In the genomic region with DNA sequence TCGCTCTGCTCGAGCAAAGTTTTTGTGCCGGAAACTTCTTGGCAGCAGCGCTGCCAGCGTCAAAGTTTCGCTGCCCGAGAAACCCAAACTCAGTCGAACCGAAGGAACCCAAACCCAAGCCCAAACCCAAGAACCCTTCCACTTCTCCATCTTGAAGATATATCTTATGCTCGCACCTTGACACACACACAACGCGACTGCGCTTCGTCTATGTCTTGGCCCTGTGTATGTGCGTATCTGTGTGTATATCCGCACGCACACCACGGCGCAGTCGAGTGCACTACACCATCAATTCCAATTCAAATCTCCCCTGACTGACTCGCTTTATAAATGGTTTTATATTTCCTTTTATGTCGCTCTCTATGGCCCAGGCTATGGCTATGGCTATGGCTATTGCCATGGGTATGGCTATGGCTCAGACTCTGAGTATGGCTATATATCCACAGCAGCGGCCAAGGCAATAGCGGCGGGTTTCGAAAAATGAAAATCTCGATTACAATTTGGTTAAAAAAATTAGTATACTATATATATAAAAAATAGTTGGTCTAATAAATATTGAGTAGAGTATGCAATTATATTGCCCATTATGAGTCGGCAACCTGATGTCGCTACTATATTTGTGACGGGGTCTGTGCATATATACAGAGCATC, we compare ENCODE assay signal across 1 fruit fly cellular context.
TF ChIP-seq lines count a peak whose summit lies in the region.

No protein-coding gene starts in this region.

TF ChIP-seq in whole organism, embryonic, 481 proteins besides CTCF, POLR2A, EP300 and RAD21 (continued from another document and continues in another):
- TF ChIP-seq chm (GFP tag; IDR thresholded peaks at IDR 0.05; lab: Robert Waterston, UW) = peak; percentile 96
- peak; percentile 72 for TF ChIP-seq abd-A (tag; optimal IDR thresholded peaks at IDR 0.05; lab: Kevin White, UChicago)
- peak; percentile 98 for TF ChIP-seq CG8924 (tag; optimal IDR thresholded peaks at IDR 0.05; lab: Kevin White, UChicago)
- TF ChIP-seq CG2712 (tag; optimal IDR thresholded peaks at IDR 0.05; lab: Kevin White, UChicago) = peak; percentile 98
- no peak for TF ChIP-seq Lpt (GFP tag; optimal IDR thresholded peaks at IDR 0.05; lab: Kevin White, UChicago)
- TF ChIP-seq Ssrp (tag; optimal IDR thresholded peaks at IDR 0.05; lab: Kevin White, UChicago) = peak; percentile 95
- TF ChIP-seq CG15601 (tag; optimal IDR thresholded peaks at IDR 0.05; lab: Kevin White, UChicago) = peak; percentile 93
- TF ChIP-seq CG7271 (tag; optimal IDR thresholded peaks at IDR 0.05; lab: Kevin White, UChicago) = peak; percentile 94
- peak; percentile 88 for TF ChIP-seq CG13123 (GFP tag; optimal IDR thresholded peaks at IDR 0.05; lab: Kevin White, UChicago)
- TF ChIP-seq CG34422 (GFP tag; IDR thresholded peaks at IDR 0.05; lab: Robert Waterston, UW) = peak; percentile 94
- TF ChIP-seq nau (GFP tag; optimal IDR thresholded peaks at IDR 0.05; lab: Kevin White, UChicago) = peak; percentile 93
- TF ChIP-seq ssp (GFP tag; IDR thresholded peaks at IDR 0.05; lab: Robert Waterston, UW) = peak; percentile 88
- TF ChIP-seq gfzf (GFP tag; optimal IDR thresholded peaks at IDR 0.05; lab: Kevin White, UChicago) = no peak
- TF ChIP-seq Drgx (GFP tag; IDR thresholded peaks at IDR 0.05; lab: Robert Waterston, UW) = peak; percentile 95
- TF ChIP-seq Nf-YA (GFP tag; IDR thresholded peaks at IDR 0.05; lab: Robert Waterston, UW) = peak; percentile 89
- peak; percentile 85 for TF ChIP-seq Nf-YB (GFP tag; optimal IDR thresholded peaks at IDR 0.05; lab: Kevin White, UChicago)
- peak; percentile 85 for TF ChIP-seq CG10431 (GFP tag; optimal IDR thresholded peaks at IDR 0.05; lab: Kevin White, UChicago)
- TF ChIP-seq Adf1 (GFP tag; IDR thresholded peaks at IDR 0.05; lab: Robert Waterston, UW) = peak; percentile 48
- peak; percentile 95 for TF ChIP-seq bcd (GFP tag; optimal IDR thresholded peaks at IDR 0.05; lab: Kevin White, UChicago)
- peak; percentile 96 to 97 for TF ChIP-seq bsh (GFP tag; optimal IDR thresholded peaks at IDR 0.05; lab: Kevin White, UChicago)
- TF ChIP-seq Hmx (GFP tag; optimal IDR thresholded peaks at IDR 0.05; lab: Kevin White, UChicago) = no peak
- peak; percentile 88 for TF ChIP-seq CG15514 (GFP tag; optimal IDR thresholded peaks at IDR 0.05; lab: Kevin White, UChicago)
- TF ChIP-seq CG33213 (GFP tag; optimal IDR thresholded peaks at IDR 0.05; lab: Kevin White, UChicago) = peak; percentile 62
- peak; percentile 91 for TF ChIP-seq dati (GFP tag; IDR thresholded peaks at IDR 0.05; lab: Robert Waterston, UW)
- TF ChIP-seq ham (GFP tag; IDR thresholded peaks at IDR 0.05; lab: Robert Waterston, UW) = peak; percentile 79
- peak; percentile 94 for TF ChIP-seq CG10267 (tag; optimal IDR thresholded peaks at IDR 0.05; lab: Kevin White, UChicago)
- peak; percentile 88 for TF ChIP-seq CrebB (tag; optimal IDR thresholded peaks at IDR 0.05; lab: Kevin White, UChicago)
- peak; percentile 88 for TF ChIP-seq Chrac-16 (GFP tag; optimal IDR thresholded peaks at IDR 0.05; lab: Kevin White, UChicago)
- TF ChIP-seq Optix (GFP tag; IDR thresholded peaks at IDR 0.05; lab: Robert Waterston, UW) = peak; percentile 95
- TF ChIP-seq crp (GFP tag; optimal IDR thresholded peaks at IDR 0.05; lab: Kevin White, UChicago) = peak in 1 of 2 experiments; percentile 57
- TF ChIP-seq toy (GFP tag; IDR thresholded peaks at IDR 0.05; lab: Robert Waterston, UW) = peak; percentile 92
- peak; percentile 97 for TF ChIP-seq CG11504 (tag; optimal IDR thresholded peaks at IDR 0.05; lab: Kevin White, UChicago)
- TF ChIP-seq CG12219 (GFP tag; optimal IDR thresholded peaks at IDR 0.05; lab: Kevin White, UChicago) = peak; percentile 95
- TF ChIP-seq CG4282 (GFP tag; optimal IDR thresholded peaks at IDR 0.05; lab: Kevin White, UChicago) = no peak
- TF ChIP-seq Ets97D (GFP tag; optimal IDR thresholded peaks at IDR 0.05; lab: Kevin White, UChicago) = peak; percentile 23
- TF ChIP-seq CG6175 (GFP tag; IDR thresholded peaks at IDR 0.05; lab: Robert Waterston, UW) = peak; percentile 85
- peak; percentile 81 for TF ChIP-seq dan (GFP tag; IDR thresholded peaks at IDR 0.05; lab: Robert Waterston, UW)
- peak; percentile 95 for TF ChIP-seq seq (GFP tag; IDR thresholded peaks at IDR 0.05; lab: Robert Waterston, UW)
- peak; percentile 90 for TF ChIP-seq CG2199 (GFP tag; IDR thresholded peaks at IDR 0.05; lab: Robert Waterston, UW)
- TF ChIP-seq vfl (GFP tag; optimal IDR thresholded peaks at IDR 0.05; lab: Kevin White, UChicago) = peak; percentile 64
- no peak for TF ChIP-seq CG2129 (GFP tag; IDR thresholded peaks at IDR 0.05; lab: Robert Waterston, UW; ENCODE audit: partially characterized antibody)
- TF ChIP-seq CG10462 (GFP tag; optimal IDR thresholded peaks at IDR 0.05; lab: Kevin White, UChicago) = peak; percentile 83
- TF ChIP-seq az2 (GFP tag; optimal IDR thresholded peaks at IDR 0.05; lab: Kevin White, UChicago) = peak; percentile 93
- no peak for TF ChIP-seq HLHmδ (GFP tag; optimal IDR thresholded peaks at IDR 0.05; lab: Kevin White, UChicago)
- peak; percentile 90 for TF ChIP-seq CG6683 (GFP tag; optimal IDR thresholded peaks at IDR 0.05; lab: Kevin White, UChicago)
- no peak for TF ChIP-seq Hr39 (optimal IDR thresholded peaks at IDR 0.05; lab: Kevin White, UChicago)
- TF ChIP-seq her (GFP tag; optimal IDR thresholded peaks at IDR 0.05; lab: Kevin White, UChicago) = no peak
- peak; percentile 67 for TF ChIP-seq mirr (GFP tag; optimal IDR thresholded peaks at IDR 0.05; lab: Kevin White, UChicago)
- TF ChIP-seq lmd (GFP tag; IDR thresholded peaks at IDR 0.05; lab: Robert Waterston, UW) = peak; percentile 95
- TF ChIP-seq CG11695 (GFP tag; IDR thresholded peaks at IDR 0.05; lab: Robert Waterston, UW) = peak; percentile 98
- peak; percentile 90 for TF ChIP-seq Ets65A (GFP tag; lab: Kevin White, UChicago)
- peak; percentile 51 for TF ChIP-seq mam (GFP tag; optimal IDR thresholded peaks at IDR 0.05; lab: Kevin White, UChicago)
- peak; percentile 80 for TF ChIP-seq CG17186 (GFP tag; optimal IDR thresholded peaks at IDR 0.05; lab: Kevin White, UChicago)
- TF ChIP-seq E2f2 (GFP tag; IDR thresholded peaks at IDR 0.05; lab: Robert Waterston, UW) = peak; percentile 77
- TF ChIP-seq stc (GFP tag; IDR thresholded peaks at IDR 0.05; lab: Robert Waterston, UW) = peak; percentile 93
- peak; percentile 35; the same call in 1 of the 2 replicates for TF ChIP-seq Dip2 (GFP tag; IDR thresholded peaks at IDR 0.05; lab: Robert Waterston, UW)
- peak; percentile 91 for TF ChIP-seq CG8359 (GFP tag; optimal IDR thresholded peaks at IDR 0.05; lab: Kevin White, UChicago; ENCODE audit: borderline replicate concordance)
- TF ChIP-seq lola (GFP tag; optimal IDR thresholded peaks at IDR 0.05; lab: Kevin White, UChicago) = peak in 1 of 3 experiments; percentile 97
- TF ChIP-seq Vsx1 (GFP tag; optimal IDR thresholded peaks at IDR 0.05; lab: Kevin White, UChicago) = peak; percentile 89
- peak; percentile 12 for TF ChIP-seq Dp (GFP tag; optimal IDR thresholded peaks at IDR 0.05; lab: Kevin White, UChicago)
- TF ChIP-seq CG2120 (GFP tag; optimal IDR thresholded peaks at IDR 0.05; lab: Kevin White, UChicago) = peak; percentile 83
- no peak for TF ChIP-seq pfk (GFP tag; optimal IDR thresholded peaks at IDR 0.05; lab: Kevin White, UChicago)
- TF ChIP-seq CG3995 (GFP tag; optimal IDR thresholded peaks at IDR 0.05; lab: Kevin White, UChicago) = peak; percentile 45
- TF ChIP-seq pnt (GFP tag; optimal IDR thresholded peaks at IDR 0.05; lab: Kevin White, UChicago) = peak; percentile 65
- peak; percentile 19 for TF ChIP-seq pb (GFP tag; optimal IDR thresholded peaks at IDR 0.05; lab: Kevin White, UChicago)
- TF ChIP-seq CG17328 (GFP tag; IDR thresholded peaks at IDR 0.05; lab: Robert Waterston, UW) = peak; percentile 97
- peak; percentile 88 for TF ChIP-seq CG18476 (GFP tag; optimal IDR thresholded peaks at IDR 0.05; lab: Kevin White, UChicago)
- peak; percentile 98 for TF ChIP-seq CG17829 (tag; optimal IDR thresholded peaks at IDR 0.05; lab: Kevin White, UChicago)
- TF ChIP-seq pros (GFP tag; optimal IDR thresholded peaks at IDR 0.05; lab: Kevin White, UChicago) = peak; percentile 86
- peak; percentile 93 for TF ChIP-seq nerfin-1 (tag; optimal IDR thresholded peaks at IDR 0.05; lab: Kevin White, UChicago)
- TF ChIP-seq CG3838 (GFP tag; optimal IDR thresholded peaks at IDR 0.05; lab: Kevin White, UChicago) = peak; percentile 51
- no peak for TF ChIP-seq Dref (GFP tag; IDR thresholded peaks at IDR 0.05; lab: Robert Waterston, UW)
- TF ChIP-seq CG14014 (GFP tag; IDR thresholded peaks at IDR 0.05; lab: Robert Waterston, UW) = peak; percentile 97
- TF ChIP-seq D19B (GFP tag; optimal IDR thresholded peaks at IDR 0.05; lab: Kevin White, UChicago) = peak; percentile 87
- TF ChIP-seq CG17359 (tag; optimal IDR thresholded peaks at IDR 0.05; lab: Kevin White, UChicago) = peak; percentile 98
- TF ChIP-seq CG13296 (GFP tag; optimal IDR thresholded peaks at IDR 0.05; lab: Kevin White, UChicago) = peak; percentile 96
- TF ChIP-seq nerfin-2 (GFP tag; IDR thresholded peaks at IDR 0.05; lab: Robert Waterston, UW; ENCODE audit: partially characterized antibody) = no peak
- TF ChIP-seq CG13775 (GFP tag; optimal IDR thresholded peaks at IDR 0.05; lab: Kevin White, UChicago) = peak; percentile 95
- TF ChIP-seq zfh2 (GFP tag; optimal IDR thresholded peaks at IDR 0.05; lab: Kevin White, UChicago) = peak; percentile 36
- TF ChIP-seq Lim3 (GFP tag; IDR thresholded peaks at IDR 0.05; lab: Robert Waterston, UW) = peak; percentile 79
- peak; percentile 95 for TF ChIP-seq CG2202 (tag; optimal IDR thresholded peaks at IDR 0.05; lab: Kevin White, UChicago)
- peak; percentile 29 for TF ChIP-seq CG15073 (GFP tag; optimal IDR thresholded peaks at IDR 0.05; lab: Kevin White, UChicago)
- peak; percentile 95 for TF ChIP-seq CG3281 (GFP tag; optimal IDR thresholded peaks at IDR 0.05; lab: Kevin White, UChicago)
- peak; percentile 47 for TF ChIP-seq CG11398 (GFP tag; optimal IDR thresholded peaks at IDR 0.05; lab: Kevin White, UChicago)
- peak; percentile 90 for TF ChIP-seq CG31388 (GFP tag; optimal IDR thresholded peaks at IDR 0.05; lab: Kevin White, UChicago)
- peak; percentile 88 for TF ChIP-seq CG8281 (tag; optimal IDR thresholded peaks at IDR 0.05; lab: Kevin White, UChicago)
- TF ChIP-seq lilli (GFP tag; optimal IDR thresholded peaks at IDR 0.05; lab: Kevin White, UChicago) = peak; percentile 84
- peak; percentile 96 for TF ChIP-seq Hmr (GFP tag; optimal IDR thresholded peaks at IDR 0.05; lab: Kevin White, UChicago)
- TF ChIP-seq Asciz (GFP tag; optimal IDR thresholded peaks at IDR 0.05; lab: Kevin White, UChicago) = peak; percentile 95
- peak; percentile 74 for TF ChIP-seq CG2116 (GFP tag; optimal IDR thresholded peaks at IDR 0.05; lab: Kevin White, UChicago)
- TF ChIP-seq CG31224 (GFP tag; IDR thresholded peaks at IDR 0.05; lab: Robert Waterston, UW) = peak; percentile 90
- TF ChIP-seq CkIIα-i1 (GFP tag; IDR thresholded peaks at IDR 0.05; lab: Robert Waterston, UW) = peak; percentile 80
- TF ChIP-seq danr (GFP tag; IDR thresholded peaks at IDR 0.05; lab: Robert Waterston, UW) = peak; percentile 92
- TF ChIP-seq fru (optimal IDR thresholded peaks at IDR 0.05; lab: Kevin White, UChicago) = no peak
- peak; percentile 94 for TF ChIP-seq CG32772 (GFP tag; IDR thresholded peaks at IDR 0.05; lab: Robert Waterston, UW)
- TF ChIP-seq pita (GFP tag; optimal IDR thresholded peaks at IDR 0.05; lab: Kevin White, UChicago) = no peak
- TF ChIP-seq sc (optimal IDR thresholded peaks at IDR 0.05; lab: Kevin White, UChicago) = no peak
- TF ChIP-seq sc (GFP tag; optimal IDR thresholded peaks at IDR 0.05; lab: Kevin White, UChicago) = peak; percentile 93
- peak; percentile 59 for TF ChIP-seq CG8944 (GFP tag; optimal IDR thresholded peaks at IDR 0.05; lab: Kevin White, UChicago)
- peak; percentile 91 for TF ChIP-seq CG9932 (GFP tag; IDR thresholded peaks at IDR 0.05; lab: Robert Waterston, UW)
- peak; percentile 98 for TF ChIP-seq CG17361 (GFP tag; IDR thresholded peaks at IDR 0.05; lab: Robert Waterston, UW)
- TF ChIP-seq unc-4 (GFP tag; IDR thresholded peaks at IDR 0.05; lab: Robert Waterston, UW; ENCODE audit: partially characterized antibody) = no peak
- peak; percentile 96 for TF ChIP-seq CG6689 (GFP tag; IDR thresholded peaks at IDR 0.05; lab: Robert Waterston, UW)
- peak; percentile 91 for TF ChIP-seq Six4 (GFP tag; optimal IDR thresholded peaks at IDR 0.05; lab: Kevin White, UChicago)
- TF ChIP-seq Sin3A (optimal IDR thresholded peaks at IDR 0.05; lab: Kevin White, UChicago) = no peak
- peak; percentile 94 for TF ChIP-seq esg (GFP tag; conservative IDR thresholded peaks at IDR 0.05; lab: Robert Waterston, UW)
- peak; percentile 95 for TF ChIP-seq grau (tag; optimal IDR thresholded peaks at IDR 0.05; lab: Kevin White, UChicago)
- peak; percentile 94 for TF ChIP-seq gce (GFP tag; IDR thresholded peaks at IDR 0.05; lab: Robert Waterston, UW)
- TF ChIP-seq CG9876 (GFP tag; optimal IDR thresholded peaks at IDR 0.05; lab: Kevin White, UChicago) = peak; percentile 15
- peak; percentile 85 for TF ChIP-seq Poxn (GFP tag; IDR thresholded peaks at IDR 0.05; lab: Robert Waterston, UW)
- peak; percentile 95 for TF ChIP-seq odd (GFP tag; optimal IDR thresholded peaks at IDR 0.05; lab: Kevin White, UChicago)
- no peak for TF ChIP-seq hbn (GFP tag; IDR thresholded peaks at IDR 0.05; lab: Robert Waterston, UW; ENCODE audit: partially characterized antibody)
- TF ChIP-seq Meics (GFP tag; optimal IDR thresholded peaks at IDR 0.05; lab: Kevin White, UChicago) = peak; percentile 95
- peak; percentile 78 for TF ChIP-seq sug (tag; optimal IDR thresholded peaks at IDR 0.05; lab: Kevin White, UChicago)
- peak; percentile 93 for TF ChIP-seq org-1 (GFP tag; optimal IDR thresholded peaks at IDR 0.05; lab: Kevin White, UChicago)
- TF ChIP-seq Scr (GFP tag; IDR thresholded peaks at IDR 0.05; lab: Robert Waterston, UW; ENCODE audit: partially characterized antibody) = no peak
- peak; percentile 77 for TF ChIP-seq Hsf (GFP tag; optimal IDR thresholded peaks at IDR 0.05; lab: Kevin White, UChicago)
- TF ChIP-seq ranshi (GFP tag; IDR thresholded peaks at IDR 0.05; lab: Robert Waterston, UW) = peak; percentile 97
- TF ChIP-seq nom (GFP tag; optimal IDR thresholded peaks at IDR 0.05; lab: Kevin White, UChicago) = peak; percentile 95
- peak; percentile 88 for TF ChIP-seq CG7357 (GFP tag; IDR thresholded peaks at IDR 0.05; lab: Robert Waterston, UW)
- peak; percentile 70 for TF ChIP-seq exex (tag; optimal IDR thresholded peaks at IDR 0.05; lab: Kevin White, UChicago)
- peak; percentile 97 for TF ChIP-seq unpg (GFP tag; optimal IDR thresholded peaks at IDR 0.05; lab: Kevin White, UChicago)
- TF ChIP-seq Camta (GFP tag; optimal IDR thresholded peaks at IDR 0.05; lab: Kevin White, UChicago) = peak; percentile 44
- peak; percentile 94 for TF ChIP-seq CG11247 (GFP tag; IDR thresholded peaks at IDR 0.05; lab: Robert Waterston, UW)
